Fruit fly (Drosophila melanogaster) S2 (cell line): ENCODE results near the gene CG14212.

ENCODE experiments used
- CG8478 ChIP-seq: fragments of >200 bp; optimal IDR thresholded peaks from 2 replicates; lab custom pipeline; 2018
- CTCF ChIP-seq, 2 experiments: fragments of >200 bp; optimal IDR thresholded peaks; 2 replicates each; lab custom pipeline; 2018

dm6 chrX:19637434-19638327 lies 12.2 kb downstream of the CG14212 start:
- TF ChIP-seq CTCF (optimal IDR thresholded peaks at IDR 0.05; lab: Kevin White, UChicago) (no peak), CG8478 (lab: Kevin White, UChicago) (peak; percentile 53)
